Worm (Caenorhabditis elegans): ENCODE results near the gene C05D12.4.

ce11 chrII:11424032-11424431 is 7.7 kb upstream of the C05D12.4 start:
- TF ChIP-seq lsy-12 (tag; optimal IDR thresholded peaks at IDR 0.05): no peak
- no peak for TF ChIP-seq nhr-237 (tag; optimal IDR thresholded peaks at IDR 0.05)
- TF ChIP-seq unc-62 (GFP tag; optimal IDR thresholded peaks at IDR 0.05): no peak
- TF ChIP-seq nhr-43 (tag; optimal IDR thresholded peaks at IDR 0.05; ENCODE audit: poor library complexity, severe bottlenecking): no peak
